Worm (Caenorhabditis elegans): Measurements from ENCODE around the gene rde-12.

The rde-12 gene

DNA sequence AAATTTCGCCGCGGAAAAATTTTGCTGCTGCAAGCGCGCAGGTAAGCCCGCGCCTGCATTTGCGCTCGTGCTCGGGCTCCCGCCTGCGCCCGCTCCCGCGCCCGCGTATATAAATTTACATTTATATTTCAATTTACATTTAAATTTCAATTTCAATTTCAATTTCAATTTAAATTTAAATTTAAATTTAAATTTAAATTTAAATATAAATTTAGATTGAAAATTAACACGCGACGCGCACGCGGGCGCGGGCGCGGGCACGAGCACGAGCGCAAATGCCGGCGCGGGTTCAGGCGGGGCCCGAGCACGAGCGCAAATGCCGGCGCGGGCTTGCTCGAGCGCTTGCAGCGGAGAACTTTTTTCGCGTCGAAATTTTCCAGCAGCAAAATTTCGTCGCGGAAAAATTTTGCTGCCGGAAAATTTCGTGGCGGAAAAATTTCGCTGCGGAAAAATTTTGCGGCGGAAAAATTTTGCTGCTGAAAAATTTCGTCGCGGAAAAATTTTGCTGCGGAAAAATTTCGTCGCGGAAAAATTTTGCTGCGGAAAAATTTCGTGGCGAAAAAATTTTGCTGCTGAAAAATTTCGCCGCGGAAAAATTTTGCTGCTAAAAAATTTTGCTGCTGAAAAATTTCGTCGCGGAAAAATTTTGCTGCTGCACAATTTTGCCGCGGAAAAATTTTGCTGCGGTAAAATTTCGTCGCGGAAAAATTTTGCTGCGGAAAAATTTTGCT lies 19.2 kb upstream of the rde-12 start:
- TF ChIP-seq T22C8.4 (GFP tag; IDR thresholded peaks at IDR 0.05) (no peak), flt-1 (GFP tag; IDR thresholded peaks at IDR 0.05) (peak; percentile 31), cog-1 (tag; optimal IDR thresholded peaks at IDR 0.05) (no peak), ztf-23 (GFP tag; IDR thresholded peaks at IDR 0.05) (peak; percentile 51; the same call in 1 of the 2 replicates), tab-1 (GFP tag; IDR thresholded peaks at IDR 0.05) (peak; percentile 68; the same call in 1 of the 2 replicates), med-1 (GFP tag; optimal IDR thresholded peaks at IDR 0.05; ENCODE audit: insufficient read depth) (no peak), klf-2 (GFP tag; conservative IDR thresholded peaks at IDR 0.05) (peak; percentile 70), ref-1 (GFP tag; conservative IDR thresholded peaks at IDR 0.05) (no peak; the same call in 1 of the 2 replicates), ztf-29 (GFP tag; IDR thresholded peaks at IDR 0.05) (peak; percentile 47; the same call in 1 of the 2 replicates)

- TF ChIP-seq ztf-23 (GFP tag; IDR thresholded peaks at IDR 0.05) (no peak), med-1 (GFP tag; optimal IDR thresholded peaks at IDR 0.05; ENCODE audit: insufficient read depth) (no peak), T22C8.4 (GFP tag; IDR thresholded peaks at IDR 0.05) (no peak), cog-1 (tag; optimal IDR thresholded peaks at IDR 0.05) (no peak), klf-2 (GFP tag; conservative IDR thresholded peaks at IDR 0.05) (no peak), tab-1 (GFP tag; IDR thresholded peaks at IDR 0.05) (no peak), ref-1 (GFP tag; conservative IDR thresholded peaks at IDR 0.05) (no peak), flt-1 (GFP tag; IDR thresholded peaks at IDR 0.05) (no peak), ztf-29 (GFP tag; IDR thresholded peaks at IDR 0.05) (no peak)
Observed at ce11 chrV:13647185-13647584, 18.0 kb upstream of the rde-12 start.

DNA sequence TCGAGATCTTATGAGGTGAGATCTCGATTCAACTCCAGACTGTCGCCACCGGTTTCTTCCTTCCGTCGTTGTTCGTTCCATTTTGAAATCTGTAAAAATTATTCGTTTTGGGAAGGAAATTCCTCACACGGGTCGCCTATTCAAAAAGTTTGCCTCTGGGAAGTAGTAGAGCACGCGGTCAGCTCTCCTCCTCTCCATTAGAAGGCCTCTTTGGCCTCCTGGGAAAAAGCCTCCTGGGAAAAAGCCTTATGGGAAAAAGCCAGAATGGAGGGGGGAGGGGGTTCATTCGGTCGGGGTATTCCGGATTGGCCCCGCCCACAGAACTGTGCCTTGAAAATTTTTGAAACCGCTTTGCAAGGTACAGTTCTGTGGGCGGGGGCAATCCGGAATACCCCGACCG lies 17.6 kb upstream of the rde-12 start:
- TF ChIP-seq med-1 (GFP tag; optimal IDR thresholded peaks at IDR 0.05; ENCODE audit: insufficient read depth) (no peak), T22C8.4 (GFP tag; IDR thresholded peaks at IDR 0.05) (no peak), ztf-29 (GFP tag; IDR thresholded peaks at IDR 0.05) (no peak), klf-2 (GFP tag; conservative IDR thresholded peaks at IDR 0.05) (no peak), cog-1 (tag; optimal IDR thresholded peaks at IDR 0.05) (no peak), ref-1 (GFP tag; conservative IDR thresholded peaks at IDR 0.05) (no peak), tab-1 (GFP tag; IDR thresholded peaks at IDR 0.05) (no peak), flt-1 (GFP tag; IDR thresholded peaks at IDR 0.05) (no peak), ztf-23 (GFP tag; IDR thresholded peaks at IDR 0.05) (no peak)

DNA sequence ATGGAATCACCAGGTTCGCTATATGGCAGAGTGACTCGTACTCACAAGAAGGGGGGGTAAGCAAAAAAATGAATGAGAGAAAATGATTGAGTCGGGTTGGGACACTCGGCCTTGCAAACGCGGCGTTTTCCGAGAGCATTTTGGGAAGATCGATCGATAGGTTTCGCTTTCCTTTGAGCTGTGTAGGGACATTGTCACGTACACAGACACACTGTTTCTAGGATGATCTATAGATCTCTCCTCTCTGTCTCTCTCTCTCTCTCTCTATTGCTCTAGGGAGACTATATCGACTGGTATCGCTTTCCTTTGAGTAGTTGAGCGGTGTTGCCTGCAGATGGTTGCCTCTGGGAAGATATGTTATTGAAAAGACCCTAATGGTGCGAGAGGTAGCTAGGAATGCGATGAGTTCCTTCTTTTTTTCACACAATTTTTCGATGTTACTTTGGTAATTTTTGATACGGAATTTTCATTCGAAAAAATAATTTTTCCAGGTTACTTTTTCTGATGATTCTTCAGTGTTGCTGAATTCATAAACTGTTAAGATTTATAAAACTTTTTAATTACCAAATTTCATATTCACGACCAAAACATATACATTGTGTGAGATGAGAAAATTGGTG lies 15.3 kb upstream of the rde-12 start, which contains the start of gene H37A05.4:
Gene H37A05.4 (minus strand): TSS at position 51 of the 620 bp plus-strand sequence.
- TF ChIP-seq med-1 (GFP tag; optimal IDR thresholded peaks at IDR 0.05; ENCODE audit: insufficient read depth) (no peak), ztf-29 (GFP tag; IDR thresholded peaks at IDR 0.05) (no peak), T22C8.4 (GFP tag; IDR thresholded peaks at IDR 0.05) (no peak), ztf-23 (GFP tag; IDR thresholded peaks at IDR 0.05) (no peak), cog-1 (tag; optimal IDR thresholded peaks at IDR 0.05) (no peak), klf-2 (GFP tag; conservative IDR thresholded peaks at IDR 0.05) (no peak), ref-1 (GFP tag; conservative IDR thresholded peaks at IDR 0.05) (no peak), tab-1 (GFP tag; IDR thresholded peaks at IDR 0.05) (no peak), flt-1 (GFP tag; IDR thresholded peaks at IDR 0.05) (no peak)

- TF ChIP-seq T22C8.4 (GFP tag; IDR thresholded peaks at IDR 0.05), result no peak
- no peak for TF ChIP-seq klf-2 (GFP tag; conservative IDR thresholded peaks at IDR 0.05)
- no peak for TF ChIP-seq cog-1 (tag; optimal IDR thresholded peaks at IDR 0.05)
- no peak for TF ChIP-seq ztf-23 (GFP tag; IDR thresholded peaks at IDR 0.05)
- TF ChIP-seq med-1 (GFP tag; optimal IDR thresholded peaks at IDR 0.05; ENCODE audit: insufficient read depth), result no peak
- no peak for TF ChIP-seq ref-1 (GFP tag; conservative IDR thresholded peaks at IDR 0.05)
- no peak for TF ChIP-seq ztf-29 (GFP tag; IDR thresholded peaks at IDR 0.05)
- TF ChIP-seq tab-1 (GFP tag; IDR thresholded peaks at IDR 0.05), result no peak
- no peak for TF ChIP-seq flt-1 (GFP tag; IDR thresholded peaks at IDR 0.05)
Observed at ce11 chrV:13650800-13651199, 14.4 kb upstream of the rde-12 start.

ce11 chrV:13652322-13652721 lies 12.9 kb upstream of the rde-12 start:
- TF ChIP-seq med-1 (GFP tag; optimal IDR thresholded peaks at IDR 0.05; ENCODE audit: insufficient read depth), result no peak
- no peak for TF ChIP-seq ztf-29 (GFP tag; IDR thresholded peaks at IDR 0.05)
- TF ChIP-seq ref-1 (GFP tag; conservative IDR thresholded peaks at IDR 0.05), result no peak
- TF ChIP-seq T22C8.4 (GFP tag; IDR thresholded peaks at IDR 0.05), result no peak
- TF ChIP-seq flt-1 (GFP tag; IDR thresholded peaks at IDR 0.05), result no peak
- TF ChIP-seq ztf-23 (GFP tag; IDR thresholded peaks at IDR 0.05), result no peak
- no peak for TF ChIP-seq tab-1 (GFP tag; IDR thresholded peaks at IDR 0.05)
- TF ChIP-seq klf-2 (GFP tag; conservative IDR thresholded peaks at IDR 0.05), result no peak
- no peak for TF ChIP-seq cog-1 (tag; optimal IDR thresholded peaks at IDR 0.05)

DNA sequence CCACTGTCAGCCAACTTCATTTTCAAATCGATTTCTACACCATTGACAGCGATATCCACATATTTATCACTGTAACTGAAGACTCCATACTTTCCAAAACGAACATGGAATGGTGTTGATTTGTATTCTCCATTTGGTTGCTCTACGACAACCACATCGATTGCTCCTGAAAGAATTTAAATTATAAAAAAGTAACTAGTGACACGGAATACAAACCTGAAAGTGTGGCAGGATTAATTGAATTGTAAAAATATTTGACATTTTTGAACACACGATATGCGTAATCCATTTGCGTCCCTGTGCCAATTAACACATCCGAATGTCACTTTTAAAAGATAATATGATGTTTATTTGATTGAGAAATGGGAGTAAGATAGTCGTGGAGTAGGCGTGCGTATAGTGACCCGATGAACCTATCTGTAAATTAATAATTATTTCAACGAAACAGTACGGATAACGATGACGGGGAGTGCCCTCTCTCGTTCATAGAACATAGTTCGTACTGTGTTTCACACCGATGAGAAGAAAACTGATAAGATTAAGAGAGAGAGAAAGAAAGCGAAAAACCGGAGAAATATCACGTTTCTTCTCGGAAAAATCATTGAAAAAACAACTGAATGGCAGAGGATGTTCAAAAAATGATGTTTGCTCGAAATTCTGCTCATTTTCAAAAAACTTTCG lies 11.3 kb upstream of the rde-12 start, which contains the start of gene lpin-1:
Gene lpin-1 (minus strand): TSS at position 417 of the 681 bp plus-strand sequence.
- TF ChIP-seq cog-1 (tag; optimal IDR thresholded peaks at IDR 0.05) (no peak), flt-1 (GFP tag; IDR thresholded peaks at IDR 0.05) (no peak), tab-1 (GFP tag; IDR thresholded peaks at IDR 0.05) (no peak), med-1 (GFP tag; optimal IDR thresholded peaks at IDR 0.05; ENCODE audit: insufficient read depth) (no peak), ref-1 (GFP tag; conservative IDR thresholded peaks at IDR 0.05) (no peak), ztf-29 (GFP tag; IDR thresholded peaks at IDR 0.05) (no peak), T22C8.4 (GFP tag; IDR thresholded peaks at IDR 0.05) (no peak), ztf-23 (GFP tag; IDR thresholded peaks at IDR 0.05) (no peak), klf-2 (GFP tag; conservative IDR thresholded peaks at IDR 0.05) (no peak)

- TF ChIP-seq ztf-29 (GFP tag; IDR thresholded peaks at IDR 0.05), result no peak
Observed at ce11 chrV:13654394-13654792, 10.8 kb upstream of the rde-12 start.
